Worm (Caenorhabditis elegans): ENCODE data around the gene Y39G8C.2.

The Y39G8C.2 gene

DNA sequence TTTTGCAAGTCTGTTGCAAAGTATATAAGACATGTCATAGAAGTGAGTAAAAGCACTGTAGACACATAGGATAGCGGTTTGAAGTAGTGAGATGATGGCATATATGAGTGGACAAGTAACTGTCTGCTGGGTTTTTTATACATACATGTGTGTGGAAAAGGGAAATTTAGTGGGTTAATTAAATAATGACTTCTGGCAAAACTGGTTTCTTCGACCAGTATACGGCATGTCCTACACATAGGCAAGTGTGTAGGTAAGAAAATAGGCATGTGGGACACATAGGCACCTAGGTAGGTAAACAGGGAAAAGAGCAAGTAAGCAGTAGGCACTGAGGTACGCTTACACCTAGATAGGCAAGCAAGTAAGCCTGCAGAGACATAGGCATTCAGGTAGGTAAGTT lies 2.8 kb downstream of the Y39G8C.2 start, which contains the start of gene col-87:
col-87 (minus strand) TSS at position 101 of the 400 bp plus-strand sequence.
- no peak for TF ChIP-seq ztf-23 (GFP tag; IDR thresholded peaks at IDR 0.05)
- no peak for TF ChIP-seq ztf-29 (GFP tag; IDR thresholded peaks at IDR 0.05)
- TF ChIP-seq med-1 (GFP tag; optimal IDR thresholded peaks at IDR 0.05; ENCODE audit: insufficient read depth) = no peak
- no peak for TF ChIP-seq flt-1 (GFP tag; IDR thresholded peaks at IDR 0.05)

ce11 chrII:14091182-14091581 lies 6.2 kb downstream of the Y39G8C.2 start:
- TF ChIP-seq cog-1 (tag; optimal IDR thresholded peaks at IDR 0.05) = no peak
- TF ChIP-seq T22C8.4 (GFP tag; IDR thresholded peaks at IDR 0.05) = no peak
- no peak for TF ChIP-seq ref-1 (GFP tag; conservative IDR thresholded peaks at IDR 0.05)
- TF ChIP-seq ztf-23 (GFP tag; IDR thresholded peaks at IDR 0.05) = no peak
- TF ChIP-seq ztf-29 (GFP tag; IDR thresholded peaks at IDR 0.05) = no peak
- TF ChIP-seq med-1 (GFP tag; optimal IDR thresholded peaks at IDR 0.05; ENCODE audit: insufficient read depth) = no peak
- no peak for TF ChIP-seq flt-1 (GFP tag; IDR thresholded peaks at IDR 0.05)
- no peak for TF ChIP-seq tab-1 (GFP tag; IDR thresholded peaks at IDR 0.05)
- TF ChIP-seq klf-2 (GFP tag; conservative IDR thresholded peaks at IDR 0.05) = no peak

- no peak for TF ChIP-seq flt-1 (GFP tag; IDR thresholded peaks at IDR 0.05)
- no peak for TF ChIP-seq T22C8.4 (GFP tag; IDR thresholded peaks at IDR 0.05)
- no peak for TF ChIP-seq ztf-23 (GFP tag; IDR thresholded peaks at IDR 0.05)
- TF ChIP-seq tab-1 (GFP tag; IDR thresholded peaks at IDR 0.05) = no peak
- TF ChIP-seq cog-1 (tag; optimal IDR thresholded peaks at IDR 0.05) = no peak
- no peak for TF ChIP-seq ztf-29 (GFP tag; IDR thresholded peaks at IDR 0.05)
- TF ChIP-seq med-1 (GFP tag; optimal IDR thresholded peaks at IDR 0.05; ENCODE audit: insufficient read depth) = no peak
These were observed 7.5 kb downstream of the Y39G8C.2 start for ce11 chrII:14089796-14090372.

DNA sequence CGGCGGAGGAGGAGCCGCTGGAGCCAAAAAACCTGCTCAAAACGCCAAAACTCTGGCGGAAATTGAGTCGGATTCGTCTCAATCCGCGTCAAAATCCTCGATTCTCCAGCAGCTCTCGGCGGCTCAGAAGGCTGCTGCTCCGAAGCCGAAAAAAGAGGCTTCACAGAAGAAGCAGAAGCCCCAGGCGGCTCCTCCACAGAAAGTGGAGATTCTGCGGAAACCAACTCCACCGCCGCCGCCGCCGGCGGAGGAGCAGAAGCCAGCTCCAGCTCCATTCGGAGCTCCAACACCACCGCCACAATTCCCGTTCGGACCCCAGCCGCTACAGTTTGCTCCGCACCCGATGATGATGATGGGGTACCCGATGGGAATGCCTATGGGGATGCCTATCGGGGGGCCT lies 10.5 kb downstream of the Y39G8C.2 start:
- TF ChIP-seq med-1 (GFP tag; optimal IDR thresholded peaks at IDR 0.05; ENCODE audit: insufficient read depth) (no peak), T22C8.4 (GFP tag; IDR thresholded peaks at IDR 0.05) (no peak), flt-1 (GFP tag; IDR thresholded peaks at IDR 0.05) (no peak), ztf-29 (GFP tag; IDR thresholded peaks at IDR 0.05) (no peak), klf-2 (GFP tag; conservative IDR thresholded peaks at IDR 0.05) (no peak), ztf-23 (GFP tag; IDR thresholded peaks at IDR 0.05) (no peak), tab-1 (GFP tag; IDR thresholded peaks at IDR 0.05) (no peak), ref-1 (GFP tag; conservative IDR thresholded peaks at IDR 0.05) (no peak), cog-1 (tag; optimal IDR thresholded peaks at IDR 0.05) (no peak)

- TF ChIP-seq med-1 (GFP tag; optimal IDR thresholded peaks at IDR 0.05; ENCODE audit: insufficient read depth) (no peak), cog-1 (tag; optimal IDR thresholded peaks at IDR 0.05) (no peak), tab-1 (GFP tag; IDR thresholded peaks at IDR 0.05) (no peak)
These were observed 19.6 kb downstream of the Y39G8C.2 start for ce11 chrII:14077823-14078222.

DNA sequence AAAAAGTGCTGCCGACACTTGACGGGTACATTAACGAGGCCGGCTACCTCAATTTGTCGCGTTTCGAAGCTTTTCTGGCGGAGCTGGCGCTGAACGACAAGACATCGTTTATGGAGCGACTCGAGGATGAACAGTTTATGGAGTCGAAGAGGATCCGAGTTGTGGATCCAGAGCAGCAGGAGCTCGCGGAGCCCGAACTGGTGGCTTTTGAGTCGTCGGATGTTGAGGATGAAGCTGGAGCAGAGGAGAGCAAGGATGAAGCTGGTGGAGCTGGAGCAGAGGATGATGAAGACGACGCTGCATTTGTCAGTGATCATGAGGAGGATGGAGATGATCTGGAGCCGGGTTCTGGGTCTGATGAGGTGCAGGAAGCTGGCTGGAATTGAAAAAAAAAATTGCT lies 22.6 kb downstream of the Y39G8C.2 start:
- TF ChIP-seq klf-2 (GFP tag; conservative IDR thresholded peaks at IDR 0.05) (no peak), flt-1 (GFP tag; IDR thresholded peaks at IDR 0.05) (no peak), med-1 (GFP tag; optimal IDR thresholded peaks at IDR 0.05; ENCODE audit: insufficient read depth) (no peak), ref-1 (GFP tag; conservative IDR thresholded peaks at IDR 0.05) (no peak), ztf-23 (GFP tag; IDR thresholded peaks at IDR 0.05) (no peak), ztf-29 (GFP tag; IDR thresholded peaks at IDR 0.05) (no peak), T22C8.4 (GFP tag; IDR thresholded peaks at IDR 0.05) (no peak), tab-1 (GFP tag; IDR thresholded peaks at IDR 0.05) (no peak), cog-1 (tag; optimal IDR thresholded peaks at IDR 0.05) (no peak)

ce11 chrII:14068607-14069006 lies 28.8 kb downstream of the Y39G8C.2 start, which contains the start of gene xrn-1:
xrn-1 (plus strand) TSS chrII:14068907.
- TF ChIP-seq T22C8.4 (GFP tag; IDR thresholded peaks at IDR 0.05) = no peak
- no peak for TF ChIP-seq cog-1 (tag; optimal IDR thresholded peaks at IDR 0.05)
- TF ChIP-seq flt-1 (GFP tag; IDR thresholded peaks at IDR 0.05) = no peak
- TF ChIP-seq med-1 (GFP tag; optimal IDR thresholded peaks at IDR 0.05; ENCODE audit: insufficient read depth) = no peak
- TF ChIP-seq tab-1 (GFP tag; IDR thresholded peaks at IDR 0.05) = no peak
- no peak for TF ChIP-seq ztf-23 (GFP tag; IDR thresholded peaks at IDR 0.05)
- TF ChIP-seq ztf-29 (GFP tag; IDR thresholded peaks at IDR 0.05) = no peak
- no peak for TF ChIP-seq klf-2 (GFP tag; conservative IDR thresholded peaks at IDR 0.05)
- no peak for TF ChIP-seq ref-1 (GFP tag; conservative IDR thresholded peaks at IDR 0.05)

DNA sequence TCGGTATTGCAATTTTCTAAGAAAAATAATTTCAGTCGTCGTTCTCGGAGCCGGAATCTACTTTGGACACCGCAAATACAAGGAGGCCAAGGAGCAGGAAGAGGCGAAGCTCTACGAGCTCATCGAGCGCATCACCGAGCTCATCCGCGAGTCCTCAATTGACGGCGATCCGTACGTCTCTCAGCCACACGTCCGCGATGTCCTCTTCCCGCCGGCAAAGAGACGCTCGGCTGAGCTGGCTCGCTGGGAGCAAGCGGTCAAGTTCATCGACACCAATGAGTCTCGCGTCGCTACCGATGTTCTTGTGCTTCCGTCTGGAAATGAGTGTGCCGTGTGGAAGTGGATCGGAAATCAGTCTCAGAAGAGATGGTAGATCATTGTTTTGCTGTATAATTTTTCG lies 31.9 kb downstream of the Y39G8C.2 start:
- no peak for TF ChIP-seq med-1 (GFP tag; optimal IDR thresholded peaks at IDR 0.05; ENCODE audit: insufficient read depth)
- no peak for TF ChIP-seq klf-2 (GFP tag; conservative IDR thresholded peaks at IDR 0.05)
- TF ChIP-seq T22C8.4 (GFP tag; IDR thresholded peaks at IDR 0.05) = no peak
- no peak for TF ChIP-seq ref-1 (GFP tag; conservative IDR thresholded peaks at IDR 0.05)
- TF ChIP-seq cog-1 (tag; optimal IDR thresholded peaks at IDR 0.05) = no peak
- TF ChIP-seq tab-1 (GFP tag; IDR thresholded peaks at IDR 0.05) = no peak
- no peak for TF ChIP-seq ztf-29 (GFP tag; IDR thresholded peaks at IDR 0.05)
- no peak for TF ChIP-seq flt-1 (GFP tag; IDR thresholded peaks at IDR 0.05)
- TF ChIP-seq ztf-23 (GFP tag; IDR thresholded peaks at IDR 0.05) = no peak

- TF ChIP-seq cog-1 (tag; optimal IDR thresholded peaks at IDR 0.05) = no peak
- no peak for TF ChIP-seq tab-1 (GFP tag; IDR thresholded peaks at IDR 0.05)
These were observed 33.4 kb downstream of the Y39G8C.2 start for ce11 chrII:14064051-14064450.

ce11 chrII:14063044-14063500 lies 34.3 kb downstream of the Y39G8C.2 start, which contains the start of gene lem-2:
lem-2 (plus strand) TSS chrII:14063450.
- TF ChIP-seq klf-2 (GFP tag; conservative IDR thresholded peaks at IDR 0.05) (peak; percentile 58), ztf-23 (GFP tag; IDR thresholded peaks at IDR 0.05) (peak; percentile 84), flt-1 (GFP tag; IDR thresholded peaks at IDR 0.05) (peak; percentile 70), cog-1 (tag; optimal IDR thresholded peaks at IDR 0.05) (peak; percentile 94), tab-1 (GFP tag; IDR thresholded peaks at IDR 0.05) (no peak), ref-1 (GFP tag; conservative IDR thresholded peaks at IDR 0.05) (no peak), ztf-29 (GFP tag; IDR thresholded peaks at IDR 0.05) (no peak), med-1 (GFP tag; optimal IDR thresholded peaks at IDR 0.05; ENCODE audit: insufficient read depth) (no peak), T22C8.4 (GFP tag; IDR thresholded peaks at IDR 0.05) (no peak; the same call in 1 of the 2 replicates)

All from whole organism, midembryonic.